Worm (Caenorhabditis elegans): ENCODE results near the gene ddb-1.
"Not testable (repeated sequence)": the region's sequence is repeated elsewhere in the genome, so short reads cannot be mapped to it uniquely, and the experiment has no call there.

Gene ddb-1

DNA sequence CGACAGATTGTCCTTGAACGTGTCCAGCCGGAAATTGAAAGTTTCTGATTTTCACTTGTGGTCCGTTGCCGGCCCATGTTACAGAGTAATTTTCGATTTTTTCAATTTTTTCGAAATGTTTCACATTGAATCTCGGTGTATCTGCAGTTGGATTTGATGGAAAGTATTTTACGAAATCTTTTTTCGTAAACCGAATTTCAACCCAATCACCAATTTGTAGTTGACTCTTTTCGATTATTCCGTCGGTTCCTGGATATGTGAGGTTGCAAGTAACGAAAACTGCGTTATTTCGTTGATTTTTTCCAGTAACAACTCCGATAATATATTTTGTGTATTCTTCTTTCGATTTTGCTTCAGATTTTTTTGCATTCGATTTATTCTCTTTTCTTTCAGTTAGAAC lies 28.6 kb upstream of the ddb-1 start:
- no peak for TF ChIP-seq flt-1 (GFP tag; IDR thresholded peaks at IDR 0.05)
- no peak for TF ChIP-seq T22C8.4 (GFP tag; IDR thresholded peaks at IDR 0.05)
- no peak for TF ChIP-seq cog-1 (tag; optimal IDR thresholded peaks at IDR 0.05)
- TF ChIP-seq med-1 (GFP tag; optimal IDR thresholded peaks at IDR 0.05; ENCODE audit: insufficient read depth): no peak
- TF ChIP-seq ztf-23 (GFP tag; IDR thresholded peaks at IDR 0.05): no peak
- no peak for TF ChIP-seq ztf-29 (GFP tag; IDR thresholded peaks at IDR 0.05)
- TF ChIP-seq klf-2 (GFP tag; conservative IDR thresholded peaks at IDR 0.05): no peak
- TF ChIP-seq tab-1 (GFP tag; IDR thresholded peaks at IDR 0.05): no peak
- TF ChIP-seq ref-1 (GFP tag; conservative IDR thresholded peaks at IDR 0.05): no peak

DNA sequence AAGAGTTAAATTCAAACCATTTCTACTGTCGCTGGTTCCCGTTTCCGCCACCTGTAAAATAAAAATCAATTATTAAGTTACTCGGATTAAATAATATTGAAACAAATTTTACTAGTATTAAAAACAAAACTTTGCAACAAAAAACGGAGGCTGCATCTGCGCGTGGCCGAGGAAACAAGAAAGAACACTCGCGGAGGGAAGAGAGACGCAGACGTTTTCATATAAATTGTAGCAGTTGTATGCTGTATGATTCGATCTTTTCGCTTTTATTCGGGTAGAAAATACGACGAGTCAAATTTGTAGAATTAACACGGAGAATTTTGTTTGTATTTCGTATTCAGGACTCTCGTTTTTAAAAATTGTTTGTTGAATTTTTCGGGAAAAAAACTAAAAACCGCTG lies 24.7 kb upstream of the ddb-1 start, which contains the start of gene B0001.3:
TSS of gene B0001.3 (minus strand) at position 55 of the 400 bp plus-strand sequence.
- no peak for TF ChIP-seq klf-2 (GFP tag; conservative IDR thresholded peaks at IDR 0.05)
- TF ChIP-seq ref-1 (GFP tag; conservative IDR thresholded peaks at IDR 0.05): no peak
- no peak for TF ChIP-seq ztf-29 (GFP tag; IDR thresholded peaks at IDR 0.05)
- no peak for TF ChIP-seq med-1 (GFP tag; optimal IDR thresholded peaks at IDR 0.05; ENCODE audit: insufficient read depth)
- no peak for TF ChIP-seq T22C8.4 (GFP tag; IDR thresholded peaks at IDR 0.05)
- TF ChIP-seq tab-1 (GFP tag; IDR thresholded peaks at IDR 0.05): no peak
- TF ChIP-seq flt-1 (GFP tag; IDR thresholded peaks at IDR 0.05): no peak
- TF ChIP-seq ztf-23 (GFP tag; IDR thresholded peaks at IDR 0.05): no peak
- TF ChIP-seq cog-1 (tag; optimal IDR thresholded peaks at IDR 0.05): no peak

DNA sequence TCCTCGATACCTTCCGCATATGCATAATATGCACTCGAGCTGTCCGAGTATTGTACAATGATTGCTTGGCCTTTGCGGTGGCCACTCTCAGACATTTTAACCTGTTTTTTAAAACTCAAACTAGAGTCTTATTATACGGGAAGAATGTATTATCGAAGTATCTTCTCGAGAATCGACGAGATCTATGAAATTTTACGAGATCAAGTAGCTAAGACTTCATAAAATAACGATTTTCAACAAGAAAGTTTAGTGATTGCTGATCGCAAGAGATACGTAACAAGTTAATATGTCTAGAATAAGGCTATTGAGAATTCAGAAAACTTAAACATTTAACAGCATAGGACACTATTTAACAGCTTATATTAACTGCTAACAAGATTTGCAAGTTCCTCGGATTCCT lies 22.3 kb upstream of the ddb-1 start, which contains the start of gene B0001.5:
TSS of gene B0001.5 (minus strand) at position 101 of the 400 bp plus-strand sequence.
- TF ChIP-seq cog-1 (tag; optimal IDR thresholded peaks at IDR 0.05) (no peak), tab-1 (GFP tag; IDR thresholded peaks at IDR 0.05) (no peak), ztf-23 (GFP tag; IDR thresholded peaks at IDR 0.05) (no peak), flt-1 (GFP tag; IDR thresholded peaks at IDR 0.05) (no peak), med-1 (GFP tag; optimal IDR thresholded peaks at IDR 0.05; ENCODE audit: insufficient read depth) (no peak), ztf-29 (GFP tag; IDR thresholded peaks at IDR 0.05) (no peak), ref-1 (GFP tag; conservative IDR thresholded peaks at IDR 0.05) (no peak), T22C8.4 (GFP tag; IDR thresholded peaks at IDR 0.05) (no peak), klf-2 (GFP tag; conservative IDR thresholded peaks at IDR 0.05) (no peak)

DNA sequence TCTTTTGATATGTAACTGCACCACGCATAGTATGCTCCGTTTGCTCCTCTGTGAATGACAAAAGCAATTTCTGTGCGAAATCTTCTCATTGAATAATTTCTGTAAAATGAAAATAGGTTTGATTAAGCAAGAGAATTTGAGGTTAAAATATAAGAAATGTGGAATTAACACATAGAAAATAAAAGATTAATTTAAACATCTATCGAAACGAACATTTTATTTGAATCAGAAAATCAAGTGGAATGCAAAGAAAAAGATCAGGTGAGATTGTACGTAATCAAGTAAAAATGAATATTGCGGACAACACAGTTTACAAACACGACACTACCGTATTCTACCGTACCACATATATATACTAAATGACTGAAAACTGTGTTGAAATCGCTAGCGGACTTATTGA lies 20.0 kb upstream of the ddb-1 start, which contains the start of gene B0001.8:
TSS of gene B0001.8 (minus strand) at position 101 of the 400 bp plus-strand sequence.
- TF ChIP-seq med-1 (GFP tag; optimal IDR thresholded peaks at IDR 0.05; ENCODE audit: insufficient read depth) (no peak), ref-1 (GFP tag; conservative IDR thresholded peaks at IDR 0.05) (no peak), klf-2 (GFP tag; conservative IDR thresholded peaks at IDR 0.05) (no peak), T22C8.4 (GFP tag; IDR thresholded peaks at IDR 0.05) (no peak), flt-1 (GFP tag; IDR thresholded peaks at IDR 0.05) (no peak), tab-1 (GFP tag; IDR thresholded peaks at IDR 0.05) (no peak), ztf-29 (GFP tag; IDR thresholded peaks at IDR 0.05) (no peak), cog-1 (tag; optimal IDR thresholded peaks at IDR 0.05) (no peak), ztf-23 (GFP tag; IDR thresholded peaks at IDR 0.05) (no peak)

DNA sequence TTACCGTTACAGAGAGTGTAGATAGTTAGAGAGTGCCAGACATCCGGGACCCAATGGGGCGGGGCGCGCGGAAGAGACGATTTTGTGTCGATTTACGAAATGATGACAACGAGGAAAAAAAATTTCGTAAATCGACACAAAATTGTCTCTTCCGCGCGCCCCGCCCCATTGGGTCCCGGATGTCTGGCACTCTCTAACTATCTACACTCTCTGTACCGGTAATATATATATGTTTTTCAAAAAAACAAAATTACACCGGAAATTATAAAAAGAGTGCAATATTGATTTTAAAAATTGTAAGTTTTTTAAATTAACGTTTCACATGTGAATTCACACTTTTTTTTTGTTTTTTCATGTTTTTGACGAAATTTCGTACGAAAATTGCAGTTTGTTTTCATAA lies 17.1 kb upstream of the ddb-1 start, which contains the start of gene B0001.4:
TSS of gene B0001.4 (minus strand) at position 101 of the 400 bp plus-strand sequence.
- TF ChIP-seq ref-1 (GFP tag; conservative IDR thresholded peaks at IDR 0.05); tab-1 (GFP tag; IDR thresholded peaks at IDR 0.05); med-1 (GFP tag; optimal IDR thresholded peaks at IDR 0.05; ENCODE audit: insufficient read depth): not testable (repeated sequence)

DNA sequence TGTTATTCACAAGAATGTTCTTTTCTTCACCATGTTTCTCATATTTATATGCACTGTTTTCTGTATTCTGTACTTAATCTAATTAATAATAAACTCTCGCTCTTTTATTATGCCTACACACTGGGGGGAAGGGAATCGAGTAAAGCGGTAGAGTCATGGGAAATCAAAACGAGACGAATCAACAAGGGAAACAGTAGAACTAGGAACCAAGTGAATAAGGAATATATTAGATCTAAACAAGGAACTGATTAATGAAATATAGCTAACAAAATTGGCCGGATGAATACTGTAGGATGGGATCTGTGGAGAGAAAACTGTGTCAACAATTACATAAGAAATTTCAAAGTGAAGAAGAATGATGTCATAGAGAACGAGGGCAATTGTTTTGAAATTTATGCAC lies 14.0 kb upstream of the ddb-1 start:
- no peak for TF ChIP-seq ref-1 (GFP tag; conservative IDR thresholded peaks at IDR 0.05)
- TF ChIP-seq T22C8.4 (GFP tag; IDR thresholded peaks at IDR 0.05): no peak
- no peak for TF ChIP-seq klf-2 (GFP tag; conservative IDR thresholded peaks at IDR 0.05)
- TF ChIP-seq ztf-23 (GFP tag; IDR thresholded peaks at IDR 0.05): no peak
- TF ChIP-seq flt-1 (GFP tag; IDR thresholded peaks at IDR 0.05): no peak
- TF ChIP-seq med-1 (GFP tag; optimal IDR thresholded peaks at IDR 0.05; ENCODE audit: insufficient read depth): no peak
- no peak for TF ChIP-seq ztf-29 (GFP tag; IDR thresholded peaks at IDR 0.05)
- no peak for TF ChIP-seq tab-1 (GFP tag; IDR thresholded peaks at IDR 0.05)
- TF ChIP-seq cog-1 (tag; optimal IDR thresholded peaks at IDR 0.05): no peak

DNA sequence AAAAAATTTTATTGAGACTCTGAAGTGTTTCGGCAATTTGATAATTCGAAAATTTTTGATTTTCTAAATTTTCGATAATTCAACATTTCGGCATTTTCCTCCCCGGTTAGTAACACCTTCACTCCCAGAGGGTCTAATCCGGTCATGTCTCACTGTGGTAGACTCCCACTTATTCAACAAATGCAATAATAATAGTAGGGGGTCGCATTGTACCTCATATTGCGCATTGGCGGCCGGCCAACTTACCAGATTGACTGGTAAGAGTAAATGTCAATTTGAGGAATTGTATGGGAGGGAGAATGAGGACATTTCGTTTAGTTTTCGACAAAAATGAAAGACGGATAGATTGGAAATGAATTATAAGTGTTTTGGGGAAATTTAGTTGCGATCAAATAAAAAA lies 12.8 kb upstream of the ddb-1 start:
- TF ChIP-seq tab-1 (GFP tag; IDR thresholded peaks at IDR 0.05): no peak
- no peak for TF ChIP-seq T22C8.4 (GFP tag; IDR thresholded peaks at IDR 0.05)
- TF ChIP-seq med-1 (GFP tag; optimal IDR thresholded peaks at IDR 0.05; ENCODE audit: insufficient read depth): no peak
- TF ChIP-seq cog-1 (tag; optimal IDR thresholded peaks at IDR 0.05): no peak
- no peak for TF ChIP-seq klf-2 (GFP tag; conservative IDR thresholded peaks at IDR 0.05)
- no peak for TF ChIP-seq ztf-29 (GFP tag; IDR thresholded peaks at IDR 0.05)
- TF ChIP-seq flt-1 (GFP tag; IDR thresholded peaks at IDR 0.05): no peak; the same call in 1 of the 2 replicates
- no peak for TF ChIP-seq ref-1 (GFP tag; conservative IDR thresholded peaks at IDR 0.05)
- TF ChIP-seq ztf-23 (GFP tag; IDR thresholded peaks at IDR 0.05): no peak

DNA sequence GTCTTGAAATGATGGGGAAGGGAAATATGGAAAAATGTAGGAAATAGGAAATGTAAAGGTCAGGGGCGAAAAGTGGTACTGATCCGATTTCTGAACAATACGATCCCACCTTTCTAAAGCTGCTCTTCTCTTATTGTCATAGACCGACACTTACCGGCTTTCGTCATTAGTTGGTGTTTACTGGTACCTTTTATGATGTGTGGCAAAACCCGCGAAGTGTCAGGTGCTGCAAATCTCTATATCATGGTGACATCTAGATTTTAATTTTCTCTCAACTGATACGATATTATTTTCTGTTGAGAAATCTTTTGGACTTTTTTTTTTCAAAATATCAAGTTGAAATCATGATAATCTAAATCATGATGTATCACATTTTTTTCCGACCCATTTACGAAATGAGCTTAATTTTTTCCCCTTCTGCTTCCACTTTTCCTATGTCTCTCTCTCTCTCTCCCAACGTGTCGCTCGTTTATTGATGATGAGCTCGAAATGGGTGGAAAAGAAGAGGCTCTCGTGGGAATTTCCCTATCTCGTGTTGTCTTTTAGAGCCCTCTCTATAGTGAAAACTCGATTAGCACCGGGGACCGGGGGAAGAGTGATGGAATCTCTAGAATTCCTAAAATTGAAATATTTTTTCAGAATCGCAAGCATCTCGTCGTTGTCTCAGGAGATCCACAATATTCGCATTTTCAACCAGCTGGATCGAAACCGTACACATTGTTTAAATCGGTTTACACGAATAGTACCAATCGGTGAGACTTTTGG lies 10.5 kb upstream of the ddb-1 start:
- TF ChIP-seq tab-1 (GFP tag; IDR thresholded peaks at IDR 0.05): no peak
- no peak for TF ChIP-seq cog-1 (tag; optimal IDR thresholded peaks at IDR 0.05)
- TF ChIP-seq flt-1 (GFP tag; IDR thresholded peaks at IDR 0.05): no peak

DNA sequence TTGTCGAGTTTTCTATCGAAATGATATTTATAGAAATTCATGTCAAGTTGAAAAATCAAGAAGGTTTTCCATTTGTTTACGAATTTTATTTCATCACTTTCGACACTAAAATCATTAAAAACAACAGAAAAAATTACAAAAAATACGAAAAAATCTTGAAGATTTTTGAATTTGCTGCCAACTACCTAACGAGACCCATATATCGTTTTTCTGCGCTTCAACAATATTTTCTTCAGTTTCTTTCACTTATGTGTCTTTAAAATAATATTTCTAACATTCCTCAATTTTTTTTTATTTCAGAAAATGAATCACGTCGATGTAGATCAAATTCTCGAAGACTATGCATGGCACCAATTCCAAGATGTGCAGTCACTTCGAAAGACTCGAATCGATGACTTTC lies 8.2 kb upstream of the ddb-1 start, which contains the start of gene lin-24:
TSS of gene lin-24 (plus strand) at position 301 of the 400 bp plus-strand sequence.
- TF ChIP-seq T22C8.4 (GFP tag; IDR thresholded peaks at IDR 0.05) (no peak), ref-1 (GFP tag; conservative IDR thresholded peaks at IDR 0.05) (no peak), ztf-23 (GFP tag; IDR thresholded peaks at IDR 0.05) (no peak), tab-1 (GFP tag; IDR thresholded peaks at IDR 0.05) (no peak), klf-2 (GFP tag; conservative IDR thresholded peaks at IDR 0.05) (no peak), cog-1 (tag; optimal IDR thresholded peaks at IDR 0.05) (no peak), flt-1 (GFP tag; IDR thresholded peaks at IDR 0.05) (no peak), ztf-29 (GFP tag; IDR thresholded peaks at IDR 0.05) (no peak), med-1 (GFP tag; optimal IDR thresholded peaks at IDR 0.05; ENCODE audit: insufficient read depth) (no peak)

All from whole organism, midembryonic.